Fruit fly (Drosophila melanogaster): ENCODE data around the gene boi.

The boi gene

DNA sequence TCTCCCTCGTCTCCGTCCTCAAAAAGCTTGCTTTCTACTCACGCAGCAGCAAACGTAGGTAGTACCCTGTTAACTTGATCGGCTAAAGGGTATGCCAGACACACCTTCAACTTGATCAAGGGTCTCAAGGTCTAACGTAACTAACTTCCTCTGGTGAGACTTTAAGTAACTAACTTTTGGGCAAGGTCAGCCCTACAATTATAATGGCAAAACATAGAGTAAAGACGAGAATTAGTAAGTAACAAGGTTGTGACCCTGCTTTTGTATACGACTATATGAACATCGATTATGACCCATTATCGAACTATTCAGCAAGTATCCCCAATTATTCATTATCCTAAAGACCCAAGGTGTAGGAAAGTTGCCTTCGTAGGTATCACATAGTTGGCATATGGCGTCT, 5.7 kb downstream of the boi start:
- peak; percentile 20 for TF ChIP-seq CG18262 (tag; optimal IDR thresholded peaks at IDR 0.05)
- no peak for TF ChIP-seq CG12659 (GFP tag; optimal IDR thresholded peaks at IDR 0.05)
- peak; percentile 5 for TF ChIP-seq dmrt99B (tag; optimal IDR thresholded peaks at IDR 0.05)
- TF ChIP-seq Chrac-16 (GFP tag; optimal IDR thresholded peaks at IDR 0.05), result no peak
- TF ChIP-seq lola (GFP tag; optimal IDR thresholded peaks at IDR 0.05), result peak in 1 of 3 experiments; percentile 14
- TF ChIP-seq z (GFP tag; IDR thresholded peaks at IDR 0.05), result 0 out of 3 replicates have a peak, but pooled peaks have one; percentile 28
- peak; percentile 3 for TF ChIP-seq Blimp-1 (GFP tag; optimal IDR thresholded peaks at IDR 0.05)
- TF ChIP-seq CG18476 (GFP tag; optimal IDR thresholded peaks at IDR 0.05), result no peak
- peak; percentile 31 for TF ChIP-seq gem (tag; optimal IDR thresholded peaks at IDR 0.05)
- TF ChIP-seq CG17612 (GFP tag; IDR thresholded peaks at IDR 0.05), result no peak
- peak; percentile 21 for TF ChIP-seq Oli (tag; optimal IDR thresholded peaks at IDR 0.05)
- TF ChIP-seq btn (GFP tag; optimal IDR thresholded peaks at IDR 0.05), result no peak
- peak; percentile 28 for TF ChIP-seq CG11504 (tag; optimal IDR thresholded peaks at IDR 0.05)
- peak; percentile 4 for TF ChIP-seq CoRest (tag; optimal IDR thresholded peaks at IDR 0.05)
- TF ChIP-seq CG12391 (tag; optimal IDR thresholded peaks at IDR 0.05), result no peak
- TF ChIP-seq CG10979 (tag; optimal IDR thresholded peaks at IDR 0.05), result peak; percentile 26
- no peak for TF ChIP-seq Fer3 (tag; optimal IDR thresholded peaks at IDR 0.05)
- peak; percentile 24 for TF ChIP-seq nmo (GFP tag; optimal IDR thresholded peaks at IDR 0.05)
- peak; percentile 19; the same call in 1 of the 3 replicates for TF ChIP-seq ci (GFP tag; IDR thresholded peaks at IDR 0.05)
- TF ChIP-seq phol (tag; optimal IDR thresholded peaks at IDR 0.05), result peak; percentile 26
- no peak for TF ChIP-seq tna (GFP tag; IDR thresholded peaks at IDR 0.05; ENCODE audit: partially characterized antibody)
- peak in 1 of 2 experiments; percentile 33 for TF ChIP-seq bsh (GFP tag; optimal IDR thresholded peaks at IDR 0.05)
- 0 out of 2 replicates have a peak, but pooled peaks have one; percentile 14 for TF ChIP-seq CG31441 (GFP tag; IDR thresholded peaks at IDR 0.05)
- peak; percentile 22 for TF ChIP-seq ATbp (GFP tag; optimal IDR thresholded peaks at IDR 0.05)
- TF ChIP-seq CG7839 (tag; optimal IDR thresholded peaks at IDR 0.05), result peak; percentile 17
- peak; percentile 42 for TF ChIP-seq D19B (GFP tag; optimal IDR thresholded peaks at IDR 0.05)
- TF ChIP-seq Ets65A (GFP tag), result peak; percentile 7
- no peak for TF ChIP-seq row (GFP tag; IDR thresholded peaks at IDR 0.05)
- peak; percentile 42 for TF ChIP-seq CG1603 (tag; optimal IDR thresholded peaks at IDR 0.05)
- TF ChIP-seq CG7928 (GFP tag; optimal IDR thresholded peaks at IDR 0.05), result no peak
- TF ChIP-seq Sox102F (GFP tag; optimal IDR thresholded peaks at IDR 0.05), result peak; percentile 33
- no peak for TF ChIP-seq hkb (optimal IDR thresholded peaks at IDR 0.05)
- TF ChIP-seq hkb (GFP tag; IDR thresholded peaks at IDR 0.05), result no peak
- TF ChIP-seq Xrp1 (GFP tag; IDR thresholded peaks at IDR 0.05), result 0 out of 2 replicates have a peak, but pooled peaks have one; percentile 10
- TF ChIP-seq CG2712 (tag; optimal IDR thresholded peaks at IDR 0.05), result peak; percentile 35
- peak in 1 of 2 experiments; percentile 42 for TF ChIP-seq eve (GFP tag; optimal IDR thresholded peaks at IDR 0.05)
- peak in 1 of 2 experiments; percentile 1 for TF ChIP-seq chif (GFP tag; optimal IDR thresholded peaks at IDR 0.05)
- TF ChIP-seq zfh2 (GFP tag; optimal IDR thresholded peaks at IDR 0.05), result no peak
- no peak for TF ChIP-seq sima (GFP tag; optimal IDR thresholded peaks at IDR 0.05)

DNA sequence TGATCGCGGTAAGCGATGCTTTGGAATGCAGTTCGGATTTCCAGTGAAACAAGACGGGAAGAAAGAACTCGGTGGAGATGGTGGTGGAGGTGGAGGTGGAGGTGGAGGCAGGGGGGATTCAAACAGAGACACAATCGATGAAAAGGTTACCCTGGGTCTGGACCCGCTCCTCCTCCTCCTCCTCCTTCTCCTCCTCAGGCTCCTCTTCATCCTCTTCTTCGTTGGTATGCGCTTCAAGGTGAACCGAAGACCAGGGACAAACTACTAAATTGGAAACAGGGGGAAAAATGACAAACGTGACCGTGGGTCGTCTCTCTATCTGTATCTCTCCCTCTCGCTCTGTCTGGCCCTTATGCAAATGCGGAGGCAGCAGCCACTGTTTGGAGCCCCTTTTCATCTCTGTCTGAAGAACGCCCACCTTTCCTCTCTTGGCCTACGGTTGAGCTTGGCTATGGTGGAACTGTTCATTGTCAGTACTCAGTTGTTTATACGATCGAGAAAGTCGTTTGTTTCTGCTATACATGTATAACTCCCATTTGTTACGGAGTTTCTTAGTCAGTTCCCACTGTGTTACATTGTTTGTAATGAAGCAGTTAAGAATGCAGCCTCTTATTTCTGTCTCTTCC, 6.8 kb downstream of the boi start:
- TF ChIP-seq salm (tag; optimal IDR thresholded peaks at IDR 0.05), result no peak
- peak; percentile 9 for TF ChIP-seq CG18262 (tag; optimal IDR thresholded peaks at IDR 0.05)
- TF ChIP-seq CG5180 (GFP tag; optimal IDR thresholded peaks at IDR 0.05), result no peak
- no peak for TF ChIP-seq slou (GFP tag; optimal IDR thresholded peaks at IDR 0.05)
- peak in 1 of 2 experiments; percentile 3 for TF ChIP-seq Pdp1 (GFP tag; optimal IDR thresholded peaks at IDR 0.05)
- no peak for TF ChIP-seq CG13296 (GFP tag; optimal IDR thresholded peaks at IDR 0.05)
- peak; percentile 94 for TF ChIP-seq grau (tag; optimal IDR thresholded peaks at IDR 0.05)
- TF ChIP-seq row (GFP tag; IDR thresholded peaks at IDR 0.05), result peak; percentile 59
- TF ChIP-seq wdn (GFP tag; IDR thresholded peaks at IDR 0.05), result no peak
- no peak for TF ChIP-seq CG34376 (GFP tag; optimal IDR thresholded peaks at IDR 0.05)
- no peak for TF ChIP-seq Spps (tag; optimal IDR thresholded peaks at IDR 0.05)
- TF ChIP-seq sr (GFP tag; IDR thresholded peaks at IDR 0.05), result peak; percentile 81
- no peak for TF ChIP-seq caup (GFP tag; optimal IDR thresholded peaks at IDR 0.05; ENCODE audit: severe bottlenecking)

Measured in whole organism, embryonic.